Fruit fly (Drosophila melanogaster): ENCODE results near the gene CG3847.

CG3847 gene

dm6 chrX:6305317-6305716 is 41.6 kb upstream of the CG3847 start (continued):
- TF ChIP-seq CG1621 (tag; optimal IDR thresholded peaks at IDR 0.05) = no peak
- TF ChIP-seq topi (GFP tag; optimal IDR thresholded peaks at IDR 0.05) = peak; percentile 52
- peak; percentile 36 for TF ChIP-seq net (GFP tag; optimal IDR thresholded peaks at IDR 0.05)
- peak; percentile 37 for TF ChIP-seq CG32006 (GFP tag; optimal IDR thresholded peaks at IDR 0.05)
- TF ChIP-seq Sox14 (GFP tag; optimal IDR thresholded peaks at IDR 0.05) = peak; percentile 12
- no peak for TF ChIP-seq CG16779 (tag; optimal IDR thresholded peaks at IDR 0.05)
- peak; percentile 41 for TF ChIP-seq Smox (GFP tag; optimal IDR thresholded peaks at IDR 0.05)
- no peak for TF ChIP-seq fd59A (GFP tag; optimal IDR thresholded peaks at IDR 0.05)
- TF ChIP-seq CG31627 (GFP tag; optimal IDR thresholded peaks at IDR 0.05) = peak; percentile 26
- peak; percentile 42 for TF ChIP-seq Eip75B (GFP tag; optimal IDR thresholded peaks at IDR 0.05)
- peak; percentile 38 for TF ChIP-seq cyc (GFP tag; optimal IDR thresholded peaks at IDR 0.05)
- TF ChIP-seq CG3032 (tag; optimal IDR thresholded peaks at IDR 0.05) = no peak
- TF ChIP-seq acj6 (GFP tag; optimal IDR thresholded peaks at IDR 0.05) = peak; percentile 26
- TF ChIP-seq Gug (GFP tag; IDR thresholded peaks at IDR 0.05) = no peak
- no peak for TF ChIP-seq fkh (GFP tag; optimal IDR thresholded peaks at IDR 0.05)
- TF ChIP-seq CG10669 (GFP tag; optimal IDR thresholded peaks at IDR 0.05) = no peak
- TF ChIP-seq CG8119 (GFP tag; IDR thresholded peaks at IDR 0.05) = no peak
- TF ChIP-seq CG8632 (GFP tag; optimal IDR thresholded peaks at IDR 0.05) = no peak
- no peak for TF ChIP-seq CG7368 (GFP tag; optimal IDR thresholded peaks at IDR 0.05)
- peak; percentile 25 for TF ChIP-seq CG6792 (GFP tag; optimal IDR thresholded peaks at IDR 0.05)
- TF ChIP-seq Blimp-1 (GFP tag; optimal IDR thresholded peaks at IDR 0.05) = no peak
- peak; percentile 36 for TF ChIP-seq achi (GFP tag; optimal IDR thresholded peaks at IDR 0.05)
- peak in 1 of 2 experiments; percentile 8 for TF ChIP-seq salr (GFP tag; optimal IDR thresholded peaks at IDR 0.05)
- peak; percentile 54 for TF ChIP-seq CG3919 (GFP tag; optimal IDR thresholded peaks at IDR 0.05)
- TF ChIP-seq CG6163 (GFP tag; IDR thresholded peaks at IDR 0.05) = peak; percentile 26; the same call in 1 of the 3 replicates
- no peak for TF ChIP-seq spab (GFP tag; optimal IDR thresholded peaks at IDR 0.05)
- peak; percentile 54 for TF ChIP-seq OdsH (GFP tag; optimal IDR thresholded peaks at IDR 0.05)
- peak; percentile 22 for TF ChIP-seq Sox102F (GFP tag; optimal IDR thresholded peaks at IDR 0.05)
- no peak for TF ChIP-seq dsx (GFP tag; optimal IDR thresholded peaks at IDR 0.05; ENCODE audit: poor library complexity, severe bottlenecking)
- no peak for TF ChIP-seq dac (GFP tag; optimal IDR thresholded peaks at IDR 0.05)
- TF ChIP-seq CG34406 (GFP tag; optimal IDR thresholded peaks at IDR 0.05) = peak; percentile 13
- TF ChIP-seq CG10631 (GFP tag; optimal IDR thresholded peaks at IDR 0.05) = peak; percentile 25
- TF ChIP-seq vri (GFP tag; optimal IDR thresholded peaks at IDR 0.05) = peak; percentile 34
- no peak for TF ChIP-seq CG6854 (GFP tag; optimal IDR thresholded peaks at IDR 0.05)
- TF ChIP-seq Eip78C (GFP tag) = peak; percentile 84

dm6 chrX:6308852-6309251 is 38.1 kb upstream of the CG3847 start, which contains the start of gene CG15894:
CG15894 (plus strand) TSS chrX:6309212.
- peak; percentile 0 for TF ChIP-seq Hr4 (GFP tag; optimal IDR thresholded peaks at IDR 0.05)
- TF ChIP-seq Eip93F (GFP tag; optimal IDR thresholded peaks at IDR 0.05) = no peak
- no peak for TF ChIP-seq Gug (GFP tag; IDR thresholded peaks at IDR 0.05)
- TF ChIP-seq acj6 (GFP tag; optimal IDR thresholded peaks at IDR 0.05) = no peak
- TF ChIP-seq Hr38 (GFP tag; optimal IDR thresholded peaks at IDR 0.05) = no peak
- peak; percentile 15 for TF ChIP-seq Sox102F (GFP tag; optimal IDR thresholded peaks at IDR 0.05)
- TF ChIP-seq topi (GFP tag; optimal IDR thresholded peaks at IDR 0.05) = no peak
- no peak for TF ChIP-seq Ets96B (tag; optimal IDR thresholded peaks at IDR 0.05)
- no peak for TF ChIP-seq Ets21C (GFP tag; optimal IDR thresholded peaks at IDR 0.05)
- peak; percentile 15 for TF ChIP-seq pdm3 (GFP tag; optimal IDR thresholded peaks at IDR 0.05)
- TF ChIP-seq Smox (GFP tag; optimal IDR thresholded peaks at IDR 0.05) = no peak
- no peak for TF ChIP-seq Lpt (GFP tag; optimal IDR thresholded peaks at IDR 0.05)
- TF ChIP-seq CG32006 (GFP tag; optimal IDR thresholded peaks at IDR 0.05) = peak; percentile 32
- no peak for TF ChIP-seq CG6276 (GFP tag; optimal IDR thresholded peaks at IDR 0.05)
- TF ChIP-seq CG9139 (GFP tag; optimal IDR thresholded peaks at IDR 0.05) = no peak
- TF ChIP-seq cyc (GFP tag; optimal IDR thresholded peaks at IDR 0.05) = no peak
- no peak for TF ChIP-seq CG8119 (GFP tag; IDR thresholded peaks at IDR 0.05)
- no peak for TF ChIP-seq OdsH (GFP tag; optimal IDR thresholded peaks at IDR 0.05)
- TF ChIP-seq CG16779 (tag; optimal IDR thresholded peaks at IDR 0.05) = no peak
- TF ChIP-seq fd85E (GFP tag; optimal IDR thresholded peaks at IDR 0.05) = no peak
- TF ChIP-seq Hr39 (GFP tag; optimal IDR thresholded peaks at IDR 0.05) = peak; percentile 3
- no peak for TF ChIP-seq CG10669 (GFP tag; optimal IDR thresholded peaks at IDR 0.05)
- no peak for TF ChIP-seq Sox15 (GFP tag; optimal IDR thresholded peaks at IDR 0.05)
- TF ChIP-seq Blimp-1 (GFP tag; optimal IDR thresholded peaks at IDR 0.05) = no peak
- no peak for TF ChIP-seq CG8632 (GFP tag; optimal IDR thresholded peaks at IDR 0.05)
- TF ChIP-seq CG15336 (GFP tag; IDR thresholded peaks at IDR 0.05) = no peak
- no peak for TF ChIP-seq CG3032 (tag; optimal IDR thresholded peaks at IDR 0.05)
- TF ChIP-seq CG10631 (GFP tag; optimal IDR thresholded peaks at IDR 0.05) = no peak
- TF ChIP-seq CG1621 (tag; optimal IDR thresholded peaks at IDR 0.05) = no peak
- TF ChIP-seq esn (GFP tag; optimal IDR thresholded peaks at IDR 0.05) = peak; percentile 21
- TF ChIP-seq Sox14 (GFP tag; optimal IDR thresholded peaks at IDR 0.05) = no peak
- no peak for TF ChIP-seq fd59A (GFP tag; optimal IDR thresholded peaks at IDR 0.05)
- TF ChIP-seq CG31627 (GFP tag; optimal IDR thresholded peaks at IDR 0.05) = no peak
- no peak for TF ChIP-seq dsx (GFP tag; optimal IDR thresholded peaks at IDR 0.05; ENCODE audit: poor library complexity, severe bottlenecking)
